Worm (Caenorhabditis elegans) whole organism, L2 larva: ENCODE measurements around the gene F54H5.5.

ENCODE experiments used
- R02D3.7 ChIP-seq: fragments of 150-350 bp; optimal IDR thresholded peaks from 2 replicates; lab custom pipeline; 2014; ENCODE audit warnings: missing biosample characterization, missing genetic modification characterization
- ama-1 ChIP-seq: fragments of 150-350 bp; optimal IDR thresholded peaks from 2 replicates; lab custom pipeline; 2018; ENCODE audit warnings: inconsistent platforms
- blmp-1 ChIP-seq: sonication (generic microtip); optimal IDR thresholded peaks from 2 replicates; lab custom pipeline; 2017; ENCODE audit warnings: missing genetic modification characterization, mild to moderate bottlenecking, missing compliant biosample characterization, antibody characterized with exemption, moderate library complexity; ENCODE audit not compliant: insufficient read depth
- elt-1 ChIP-seq: fragments of 150-350 bp; optimal IDR thresholded peaks from 2 replicates; lab custom pipeline; 2014; ENCODE audit warnings: missing biosample characterization, missing genetic modification characterization
- elt-3 ChIP-seq: sonication (generic microtip); optimal IDR thresholded peaks from 2 replicates; lab custom pipeline; 2017; ENCODE audit warnings: missing biosample characterization, missing genetic modification characterization
- gmeb-1 ChIP-seq: fragments of 150-350 bp; optimal IDR thresholded peaks from 2 replicates; lab custom pipeline; 2014; ENCODE audit warnings: missing biosample characterization, missing genetic modification characterization
- lsy-2 ChIP-seq, 2 experiments: fragments of 150-350 bp in 1 of 2; sonication (generic microtip) in 1 of 2; optimal IDR thresholded peaks; 2 replicates each; lab custom pipeline; 2014 to 2017; ENCODE audit warnings: missing biosample characterization in 2 of 2, missing genetic modification characterization in 2 of 2
- nhr-12 ChIP-seq: fragments of 150-350 bp; optimal IDR thresholded peaks from 2 replicates; lab custom pipeline; 2014; ENCODE audit warnings: missing biosample characterization, missing genetic modification characterization
- nhr-237 ChIP-seq: fragments of 150-350 bp; optimal IDR thresholded peaks from 2 replicates; lab custom pipeline; 2014; ENCODE audit warnings: missing biosample characterization, missing genetic modification characterization
- nhr-6 ChIP-seq: fragments of 150-350 bp; optimal IDR thresholded peaks from 2 replicates; lab custom pipeline; 2014; ENCODE audit warnings: missing biosample characterization, missing genetic modification characterization
- nhr-77 ChIP-seq: fragments of 150-350 bp; optimal IDR thresholded peaks from 2 replicates; lab custom pipeline; 2014; ENCODE audit warnings: missing biosample characterization, missing genetic modification characterization
- unc-39 ChIP-seq: fragments of 150-350 bp; optimal IDR thresholded peaks from 2 replicates; lab custom pipeline; 2014; ENCODE audit warnings: missing biosample characterization, missing genetic modification characterization
- unc-62 ChIP-seq: fragments of 150-350 bp; optimal IDR thresholded peaks from 2 replicates; lab custom pipeline; 2014; ENCODE audit warnings: missing biosample characterization, missing genetic modification reagents, missing genetic modification characterization
- ztf-11 ChIP-seq: sonication (generic microtip); optimal IDR thresholded peaks from 2 replicates; lab custom pipeline; 2017; ENCODE audit warnings: missing biosample characterization, missing genetic modification characterization

ce11 chrII:6612544-6612943 lies 14.5 kb downstream of the F54H5.5 start:
- no peak for TF ChIP-seq lsy-2 (tag; optimal IDR thresholded peaks at IDR 0.05; lab: Kevin White, UChicago)
- no peak for TF ChIP-seq nhr-237
- TF ChIP-seq ama-1, result no peak
- no peak for TF ChIP-seq blmp-1 (tag; lab: Kevin White, UChicago)
- no peak for TF ChIP-seq nhr-12 (tag; lab: Kevin White, UChicago)
- TF ChIP-seq unc-62 (GFP tag; lab: Kevin White, UChicago), result no peak
- TF ChIP-seq elt-3 (tag; lab: Kevin White, UChicago), result no peak
- no peak for TF ChIP-seq unc-39 (tag; lab: Kevin White, UChicago)
- TF ChIP-seq elt-1 (tag; lab: Kevin White, UChicago), result no peak
- no peak for TF ChIP-seq nhr-6
- no peak for TF ChIP-seq gmeb-1
- no peak for TF ChIP-seq ztf-11 (tag; lab: Kevin White, UChicago)
- no peak for TF ChIP-seq nhr-77 (tag; lab: Kevin White, UChicago)
- TF ChIP-seq R02D3.7 (tag; lab: Kevin White, UChicago), result no peak
